Worm (Caenorhabditis elegans): Measurements from ENCODE around the gene R04B5.11.

R04B5.11 gene

DNA sequence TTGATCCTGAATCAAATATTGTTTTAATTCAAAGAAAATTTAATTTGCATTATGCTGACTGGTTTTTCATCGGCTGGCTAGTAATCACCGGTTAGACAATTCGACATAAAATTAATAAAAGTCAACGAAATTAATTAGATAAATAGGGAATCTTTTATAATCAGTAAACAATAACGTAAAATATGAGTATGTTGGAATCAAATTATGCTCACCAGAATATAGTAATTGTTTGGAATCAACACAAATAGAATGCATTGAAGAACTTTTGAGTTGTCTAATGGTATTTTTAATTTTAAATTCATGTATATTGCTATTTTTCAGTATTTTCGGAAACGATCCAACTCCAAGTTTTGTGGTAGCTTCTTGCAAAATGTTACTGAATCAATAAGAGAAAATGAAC is 14.4 kb upstream of the R04B5.11 start, which contains the start of gene C08B6.2:
TSS of gene C08B6.2 (plus strand) at position 301 of the 400 bp plus-strand sequence.
- TF ChIP-seq dao-5 (tag; optimal IDR thresholded peaks at IDR 0.05) = no peak
- TF ChIP-seq W03F9.2 (tag; optimal IDR thresholded peaks at IDR 0.05) = no peak
- no peak for TF ChIP-seq him-1 (tag; optimal IDR thresholded peaks at IDR 0.05)

DNA sequence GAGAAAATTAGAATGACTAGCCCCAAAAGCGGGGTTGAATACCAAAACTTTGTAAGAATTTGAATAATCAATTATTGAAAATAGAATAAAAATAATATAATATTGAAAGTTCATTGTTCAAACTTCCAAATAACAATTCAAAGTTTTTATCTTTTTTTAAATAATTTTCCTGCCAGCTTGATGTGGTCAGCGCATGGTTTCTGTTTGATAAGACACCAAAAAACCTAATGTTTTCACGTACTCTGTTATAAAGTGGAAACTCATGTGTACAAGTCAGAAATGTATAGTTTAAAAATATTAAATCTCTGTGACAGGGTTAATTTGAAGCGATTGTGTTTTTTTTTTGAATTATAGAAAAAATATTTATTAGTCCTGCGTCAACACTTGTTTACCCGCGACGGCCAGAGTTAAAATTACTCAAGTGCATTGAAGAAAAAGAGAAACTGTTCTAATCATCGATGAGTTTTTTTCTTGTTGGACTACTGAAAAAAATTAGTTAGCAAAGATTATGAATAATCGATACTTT is 13.8 kb upstream of the R04B5.11 start, which contains the start of gene ugt-17:
TSS of gene ugt-17 (minus strand) at position 180 of the 526 bp plus-strand sequence.
- TF ChIP-seq W03F9.2 (tag; optimal IDR thresholded peaks at IDR 0.05) = no peak
- no peak for TF ChIP-seq dao-5 (tag; optimal IDR thresholded peaks at IDR 0.05)
- no peak for TF ChIP-seq him-1 (tag; optimal IDR thresholded peaks at IDR 0.05)

DNA sequence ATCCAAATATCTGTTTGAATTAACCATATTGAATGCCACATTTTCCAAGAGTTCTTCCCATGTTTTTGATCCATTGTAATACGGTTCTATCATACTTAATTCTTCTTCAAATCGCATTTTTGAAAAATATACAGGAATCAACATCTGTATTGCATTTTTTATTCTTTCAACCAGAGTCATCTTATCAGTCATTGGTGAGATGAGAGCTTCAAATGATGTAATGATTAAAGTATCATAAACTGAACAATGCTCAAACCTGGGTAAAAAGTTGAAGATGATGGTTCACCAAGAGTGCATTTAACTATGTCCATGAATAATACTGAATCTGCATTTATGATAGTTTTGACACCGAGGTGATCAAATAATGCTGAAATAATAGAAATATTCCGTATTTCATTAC is 12.8 kb upstream of the R04B5.11 start:
- TF ChIP-seq dao-5 (tag; optimal IDR thresholded peaks at IDR 0.05) (no peak), W03F9.2 (tag; optimal IDR thresholded peaks at IDR 0.05) (no peak), him-1 (tag; optimal IDR thresholded peaks at IDR 0.05) (no peak)

DNA sequence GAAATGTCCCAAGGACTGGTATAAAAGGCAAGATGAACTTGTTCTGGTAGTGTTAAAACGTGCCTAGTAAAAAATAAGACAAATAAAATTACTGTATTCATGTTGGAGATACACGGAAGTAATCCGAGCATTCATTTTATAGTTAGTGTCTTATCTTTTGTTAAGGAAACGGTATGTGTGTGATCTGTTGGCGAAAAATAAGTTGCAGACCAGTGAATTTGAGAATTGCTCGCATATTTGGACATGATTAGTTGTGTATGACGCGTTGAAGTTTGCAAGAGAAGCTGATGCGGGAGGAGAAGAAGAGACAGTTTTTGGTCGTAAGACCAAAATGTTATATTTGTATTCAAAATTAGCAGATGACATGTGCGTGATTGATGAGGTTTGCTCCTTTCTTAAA is 10.9 kb upstream of the R04B5.11 start, which contains the start of gene C08B6.14:
TSS of gene C08B6.14 (minus strand) at position 101 of the 400 bp plus-strand sequence.
- TF ChIP-seq dao-5 (tag; optimal IDR thresholded peaks at IDR 0.05) (no peak), him-1 (tag; optimal IDR thresholded peaks at IDR 0.05) (no peak), W03F9.2 (tag; optimal IDR thresholded peaks at IDR 0.05) (no peak)

DNA sequence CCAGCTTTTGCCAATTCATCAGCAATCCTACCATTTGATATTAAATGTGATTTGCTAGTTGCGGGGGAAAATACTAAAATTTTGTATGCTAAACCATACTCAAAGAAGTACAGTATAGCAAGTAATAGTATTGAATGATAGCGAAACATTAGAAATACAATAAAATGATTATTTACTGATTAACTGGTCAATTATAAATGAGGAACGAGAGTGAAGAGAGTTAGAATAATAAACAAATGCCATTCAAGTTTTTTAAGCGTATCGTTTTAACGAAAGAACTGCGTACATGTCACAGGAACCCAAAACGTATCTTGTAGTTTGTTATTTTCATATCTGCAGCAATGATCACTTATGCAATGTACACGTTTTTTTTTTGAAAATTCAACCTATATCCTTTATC is 7.4 kb upstream of the R04B5.11 start, which contains the start of gene ugt-47:
TSS of gene ugt-47 (minus strand) at position 169 of the 400 bp plus-strand sequence.
- TF ChIP-seq him-1 (tag; optimal IDR thresholded peaks at IDR 0.05) (no peak), W03F9.2 (tag; optimal IDR thresholded peaks at IDR 0.05) (no peak), dao-5 (tag; optimal IDR thresholded peaks at IDR 0.05) (no peak)

DNA sequence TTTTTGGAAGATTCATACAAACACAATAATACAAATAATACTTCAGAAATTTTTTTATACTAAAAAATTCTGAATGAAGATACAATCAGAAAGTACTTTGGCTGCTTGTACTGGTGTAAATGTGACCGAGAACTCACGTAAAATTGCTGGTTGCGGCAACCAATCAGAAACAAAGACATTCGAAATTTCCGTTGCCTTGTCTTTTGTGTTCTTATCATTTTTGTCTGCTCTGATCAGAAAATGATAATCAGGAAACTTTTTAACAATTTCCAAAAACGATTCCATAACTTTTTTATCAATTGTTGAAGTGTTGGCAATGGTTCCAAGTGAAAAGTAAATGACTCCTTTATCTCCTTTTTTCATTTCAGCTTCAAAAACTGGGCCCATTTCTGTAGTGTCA is 5.9 kb upstream of the R04B5.11 start:
- TF ChIP-seq W03F9.2 (tag; optimal IDR thresholded peaks at IDR 0.05) = no peak
- no peak for TF ChIP-seq him-1 (tag; optimal IDR thresholded peaks at IDR 0.05)
- no peak for TF ChIP-seq dao-5 (tag; optimal IDR thresholded peaks at IDR 0.05)

DNA sequence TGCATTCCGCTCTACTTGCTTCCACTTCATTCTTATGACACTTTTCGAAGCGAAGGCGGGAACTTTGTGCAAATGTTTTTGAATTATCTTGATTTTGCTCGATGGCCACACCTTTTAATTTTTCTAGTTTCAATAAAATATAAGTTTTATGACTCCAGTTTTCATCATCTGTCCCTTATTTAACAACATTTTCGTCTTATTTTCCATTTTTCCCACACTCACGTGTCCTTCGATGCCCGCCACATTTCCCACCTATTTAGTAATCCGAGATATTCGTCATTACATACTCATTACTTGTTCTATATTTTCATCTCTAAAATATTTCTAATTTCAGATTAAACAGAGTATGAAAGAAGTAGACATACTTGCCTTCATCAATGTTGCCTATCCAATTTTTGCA is 3.3 kb upstream of the R04B5.11 start, which contains the start of gene srd-49:
TSS of gene srd-49 (plus strand) at position 301 of the 400 bp plus-strand sequence.
- TF ChIP-seq W03F9.2 (tag; optimal IDR thresholded peaks at IDR 0.05) (no peak), him-1 (tag; optimal IDR thresholded peaks at IDR 0.05) (no peak), dao-5 (tag; optimal IDR thresholded peaks at IDR 0.05) (no peak)

DNA sequence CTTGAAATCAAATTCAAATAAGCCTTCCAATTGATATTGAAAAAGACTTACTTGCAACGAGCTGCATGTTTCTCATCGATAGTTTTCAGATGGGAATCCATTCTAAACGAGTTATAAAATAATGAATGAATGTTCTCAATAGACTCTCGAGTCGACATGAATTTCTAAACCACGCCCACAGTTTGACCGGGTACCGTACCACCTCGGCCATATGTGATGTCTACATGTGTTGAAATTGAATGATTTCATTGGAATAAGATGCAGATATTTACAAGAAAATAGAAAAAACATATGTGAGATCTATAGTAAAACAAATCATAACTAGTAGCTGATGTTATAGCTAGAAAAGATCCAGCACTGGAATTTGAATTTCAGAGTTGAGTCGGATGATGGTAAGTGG is 591 bp downstream of the R04B5.11 start, which contains the start of gene R04B5.7:
TSS of gene R04B5.7 (minus strand) at position 101 of the 400 bp plus-strand sequence.
- TF ChIP-seq him-1 (tag; optimal IDR thresholded peaks at IDR 0.05) (no peak), W03F9.2 (tag; optimal IDR thresholded peaks at IDR 0.05) (no peak), dao-5 (tag; optimal IDR thresholded peaks at IDR 0.05) (no peak)

DNA sequence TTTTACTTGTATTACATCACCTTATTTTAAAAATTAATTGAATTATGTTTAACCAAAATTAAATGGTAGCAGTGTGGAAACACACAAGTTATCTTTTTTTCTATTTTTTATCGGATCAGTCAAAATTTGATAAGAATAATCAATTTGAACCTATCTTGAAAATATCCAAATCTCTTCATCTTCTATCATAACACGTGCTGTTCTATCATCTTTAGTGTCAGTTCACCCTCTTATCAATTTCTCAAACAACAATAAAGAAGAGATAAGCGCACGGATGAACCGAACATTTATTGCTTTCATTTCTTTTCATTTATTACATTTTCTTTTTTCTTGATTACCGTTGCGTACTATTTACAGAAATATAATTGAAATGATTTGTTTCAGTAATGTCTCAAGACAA is 3.9 kb downstream of the R04B5.11 start, which contains the start of gene R04B5.5:
TSS of gene R04B5.5 (plus strand) at position 378 of the 400 bp plus-strand sequence.
- no peak for TF ChIP-seq W03F9.2 (tag; optimal IDR thresholded peaks at IDR 0.05)
- no peak for TF ChIP-seq him-1 (tag; optimal IDR thresholded peaks at IDR 0.05)
- TF ChIP-seq dao-5 (tag; optimal IDR thresholded peaks at IDR 0.05) = no peak

DNA sequence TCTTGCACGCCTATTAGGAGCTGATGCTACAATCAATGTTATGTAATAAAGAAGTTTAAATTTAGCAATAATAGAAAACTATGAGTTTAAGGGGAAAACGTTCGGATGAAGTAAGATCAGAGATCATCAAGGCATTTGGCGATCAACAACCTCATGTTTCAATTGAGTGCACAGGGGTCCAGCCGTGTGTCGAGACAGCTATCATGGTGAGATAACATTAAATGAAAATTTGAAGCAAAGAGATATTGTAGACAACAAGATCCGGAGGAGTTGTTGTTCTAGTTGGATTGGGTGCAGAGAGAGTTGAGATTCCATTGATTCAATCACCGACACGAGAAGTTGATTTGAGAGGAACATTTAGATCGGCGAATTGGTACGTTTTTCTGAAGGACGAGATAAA is 4.9 kb downstream of the R04B5.11 start:
- no peak for TF ChIP-seq W03F9.2 (tag; optimal IDR thresholded peaks at IDR 0.05)
- TF ChIP-seq him-1 (tag; optimal IDR thresholded peaks at IDR 0.05) = no peak
- no peak for TF ChIP-seq dao-5 (tag; optimal IDR thresholded peaks at IDR 0.05)

DNA sequence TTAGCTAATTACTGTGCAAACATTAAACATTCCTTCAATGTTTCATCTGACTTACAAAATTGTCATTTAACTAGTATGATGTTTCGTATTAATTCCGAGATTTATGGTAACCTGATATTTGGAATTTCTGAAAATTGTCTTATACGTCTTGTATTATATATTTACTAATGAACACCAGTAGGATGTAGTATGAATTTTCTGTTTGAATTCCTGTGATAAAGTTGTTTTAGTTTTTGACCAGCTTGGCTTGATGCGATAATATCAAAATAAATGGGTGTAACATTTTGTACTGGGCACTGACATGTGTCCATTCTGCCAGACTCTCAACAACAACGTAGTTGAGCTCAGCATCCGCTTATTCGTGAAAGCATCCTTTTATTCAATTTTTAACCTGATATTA is 6.2 kb downstream of the R04B5.11 start, which contains the start of gene R04B5.6:
TSS of gene R04B5.6 (plus strand) at position 301 of the 400 bp plus-strand sequence.
- no peak for TF ChIP-seq him-1 (tag; optimal IDR thresholded peaks at IDR 0.05)
- no peak for TF ChIP-seq dao-5 (tag; optimal IDR thresholded peaks at IDR 0.05)
- TF ChIP-seq W03F9.2 (tag; optimal IDR thresholded peaks at IDR 0.05) = no peak

DNA sequence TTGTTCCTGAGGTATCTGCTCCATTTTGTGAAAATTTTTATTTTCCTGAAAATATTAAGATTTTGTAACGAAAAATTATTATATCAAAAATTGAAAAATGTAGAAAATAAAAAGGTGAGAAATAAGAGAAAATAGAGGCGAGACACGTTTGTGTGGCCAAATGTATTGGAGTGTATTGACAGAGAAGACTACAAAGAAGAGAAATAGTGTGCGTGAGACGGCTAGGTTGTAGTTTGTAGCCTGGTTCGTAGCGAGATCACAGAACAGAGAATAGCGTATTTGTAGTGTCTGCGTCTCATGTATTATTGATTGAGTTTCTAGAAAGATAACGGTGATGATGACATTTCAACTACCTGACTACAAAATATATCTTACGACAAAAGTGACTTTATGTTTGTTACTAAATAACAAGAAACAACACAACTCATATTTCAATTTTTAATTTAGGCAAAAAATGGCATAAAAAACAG is 7.0 kb downstream of the R04B5.11 start, which contains the start of gene nhr-12:
TSS of gene nhr-12 (minus strand) at position 51 of the 470 bp plus-strand sequence.
- TF ChIP-seq him-1 (tag; optimal IDR thresholded peaks at IDR 0.05) = no peak
- TF ChIP-seq W03F9.2 (tag; optimal IDR thresholded peaks at IDR 0.05) = no peak
- no peak for TF ChIP-seq dao-5 (tag; optimal IDR thresholded peaks at IDR 0.05)

DNA sequence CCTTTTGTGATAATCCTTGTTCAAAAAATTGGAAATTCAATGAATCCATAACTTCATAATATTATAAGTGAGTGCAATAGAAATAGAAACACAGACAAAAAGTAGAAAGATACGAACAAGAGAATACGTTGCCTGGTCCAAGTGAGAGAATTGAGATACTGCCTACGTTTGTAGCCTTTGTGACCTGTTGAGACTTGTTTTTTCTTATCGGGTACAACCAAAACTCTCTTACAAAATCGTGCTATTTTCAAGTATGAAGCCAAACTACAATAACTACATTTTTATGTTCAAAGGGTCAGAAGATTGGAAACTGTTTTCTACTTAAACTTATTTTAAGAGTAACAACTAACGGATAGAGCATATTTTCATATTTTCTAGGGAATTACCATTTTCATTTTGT is 9.4 kb downstream of the R04B5.11 start, which contains the start of gene nhr-205:
TSS of gene nhr-205 (minus strand) at position 141 of the 400 bp plus-strand sequence.
- TF ChIP-seq W03F9.2 (tag; optimal IDR thresholded peaks at IDR 0.05) (no peak), dao-5 (tag; optimal IDR thresholded peaks at IDR 0.05) (no peak), him-1 (tag; optimal IDR thresholded peaks at IDR 0.05) (no peak)

DNA sequence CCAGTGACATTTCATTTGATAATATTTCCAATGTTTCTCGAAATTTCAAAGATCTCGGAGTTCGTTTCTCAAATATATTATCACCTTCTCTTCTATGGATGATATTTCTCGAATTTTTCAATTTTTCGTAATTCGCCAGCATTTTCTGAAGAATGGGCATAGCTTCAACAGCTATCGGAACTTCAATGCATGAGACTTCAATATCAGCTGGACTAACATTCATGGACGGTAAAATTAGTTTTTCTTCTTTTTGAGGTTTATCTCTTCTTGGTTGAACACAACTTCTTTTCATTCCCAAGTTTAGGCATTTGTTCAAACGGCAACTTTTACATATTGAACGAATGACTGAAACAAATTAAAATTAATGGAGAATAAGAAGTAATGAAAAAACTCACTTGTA is 10.1 kb downstream of the R04B5.11 start:
- TF ChIP-seq dao-5 (tag; optimal IDR thresholded peaks at IDR 0.05) = no peak
- no peak for TF ChIP-seq him-1 (tag; optimal IDR thresholded peaks at IDR 0.05)
- TF ChIP-seq W03F9.2 (tag; optimal IDR thresholded peaks at IDR 0.05) = no peak

All from whole organism, L4/young adult.